Fruit fly (Drosophila melanogaster) S2 (cell line): ENCODE data around the gene Rap1.

Experiments
- CG8478 ChIP-seq: fragments of >200 bp; optimal IDR thresholded peaks from 2 replicates; lab custom pipeline; 2018
- CTCF ChIP-seq, 2 experiments: fragments of >200 bp; optimal IDR thresholded peaks; 2 replicates each; lab custom pipeline; 2018

- TF ChIP-seq CTCF (optimal IDR thresholded peaks at IDR 0.05; lab: Kevin White, UChicago) (no peak), CG8478 (lab: Kevin White, UChicago) (no peak)
Measured at dm6 chr3L:1868841-1869240, 6.8 kb upstream of the Rap1 start.
